Fruit fly (Drosophila melanogaster): ENCODE data around the gene alpha-Est8.

- TF ChIP-seq Myc (optimal IDR thresholded peaks at IDR 0.05) = no peak
- no peak for TF ChIP-seq h (optimal IDR thresholded peaks at IDR 0.05)
These were observed 13.2 kb downstream of the alpha-Est8 start, which contains the start of gene Mics1 for dm6 chr3R:7502276-7502675.
